Fruit fly (Drosophila melanogaster) whole organism, prepupa: ENCODE measurements around the gene asf1.

Experiments used
- Blimp-1 ChIP-seq: fragments of 200-800 bp; sonication (Bioruptor generic); optimal IDR thresholded peaks from 3 replicates; lab custom pipeline; 2017; ENCODE audit warnings: missing biosample characterization, missing genetic modification characterization, mild to moderate bottlenecking, moderate library complexity, missing genetic modification reagents
- CG10669 ChIP-seq: fragments of 200-800 bp; sonication (Bioruptor generic); optimal IDR thresholded peaks from 3 replicates; lab custom pipeline; 2018; ENCODE audit warnings: missing biosample characterization, mild to moderate bottlenecking, missing genetic modification characterization, moderate library complexity
- CG11762 ChIP-seq: fragments of 200-800 bp; sonication (Bioruptor generic); optimal IDR thresholded peaks from 3 replicates; lab custom pipeline; 2016; ENCODE audit warnings: missing biosample characterization, missing genetic modification characterization; ENCODE audit not compliant: insufficient read depth
- CG15336 ChIP-seq: fragments of 200-800 bp; sonication (Bioruptor generic); IDR thresholded peaks from 2 replicates; pipeline ENCODE4 v1.3.6; 2022; ENCODE audit warnings: missing biosample characterization, missing genetic modification characterization
- CG1621 ChIP-seq: fragments of 200-800 bp; sonication (Bioruptor generic); optimal IDR thresholded peaks from 3 replicates; lab custom pipeline; 2018; ENCODE audit warnings: missing biosample characterization, mild to moderate bottlenecking, missing genetic modification characterization
- CG3032 ChIP-seq: fragments of 200-800 bp; optimal IDR thresholded peaks from 2 replicates; lab custom pipeline; 2019; ENCODE audit warnings: missing biosample characterization, mild to moderate bottlenecking, missing genetic modification characterization, moderate library complexity
- CG31627 ChIP-seq: fragments of 200-800 bp; sonication (Bioruptor generic); optimal IDR thresholded peaks from 3 replicates; lab custom pipeline; 2016; ENCODE audit warnings: missing biosample characterization, missing genetic modification characterization
- CG32006 ChIP-seq: fragments of 200-800 bp; sonication (Bioruptor generic); optimal IDR thresholded peaks from 3 replicates; lab custom pipeline; 2017; ENCODE audit warnings: missing biosample characterization, mild to moderate bottlenecking, missing genetic modification characterization
- CG34406 ChIP-seq: fragments of 200-800 bp; sonication (Bioruptor generic); optimal IDR thresholded peaks from 3 replicates; lab custom pipeline; 2016; ENCODE audit warnings: missing biosample characterization, missing genetic modification characterization
- CG3919 ChIP-seq: fragments of 200-800 bp; sonication (Bioruptor generic); optimal IDR thresholded peaks from 3 replicates; lab custom pipeline; 2016; ENCODE audit warnings: missing biosample characterization, missing genetic modification characterization
- CG6163 ChIP-seq: fragments of 200-800 bp; sonication (Bioruptor generic); IDR thresholded peaks from 3 replicates; pipeline ENCODE4 v1.3.6; 2022; ENCODE audit warnings: missing biosample characterization, missing genetic modification characterization
- CG6276 ChIP-seq: fragments of 200-800 bp; sonication (Bioruptor generic); optimal IDR thresholded peaks from 2 replicates; lab custom pipeline; 2017; ENCODE audit warnings: missing biosample characterization, mild to moderate bottlenecking, missing genetic modification characterization
- CG6792 ChIP-seq: fragments of 200-800 bp; sonication (Bioruptor generic); optimal IDR thresholded peaks from 3 replicates; lab custom pipeline; 2016; ENCODE audit warnings: missing biosample characterization, missing genetic modification characterization
- CG6808 ChIP-seq: fragments of 200-800 bp; sonication (Bioruptor generic); optimal IDR thresholded peaks from 3 replicates; lab custom pipeline; 2017; ENCODE audit warnings: missing biosample characterization, missing genetic modification characterization, mild to moderate bottlenecking, moderate library complexity, missing genetic modification reagents
- CG6854 ChIP-seq: fragments of 200-800 bp; sonication (Bioruptor generic); optimal IDR thresholded peaks from 2 replicates; lab custom pipeline; 2017; ENCODE audit warnings: missing biosample characterization, mild to moderate bottlenecking, missing genetic modification characterization
- CG7368 ChIP-seq: fragments of 200-800 bp; sonication (Bioruptor generic); optimal IDR thresholded peaks from 3 replicates; lab custom pipeline; 2016; ENCODE audit warnings: missing biosample characterization, missing genetic modification characterization
- CG8119 ChIP-seq: fragments of 200-800 bp; sonication (Bioruptor generic); IDR thresholded peaks from 3 replicates; pipeline ENCODE4 v1.3.6; 2022; ENCODE audit warnings: missing biosample characterization, missing genetic modification characterization
- CG8632 ChIP-seq: fragments of 200-800 bp; sonication (Bioruptor generic); optimal IDR thresholded peaks from 3 replicates; lab custom pipeline; 2016; ENCODE audit warnings: missing biosample characterization, missing genetic modification characterization
- CG9139 ChIP-seq: fragments of 200-800 bp; sonication (Bioruptor generic); optimal IDR thresholded peaks from 3 replicates; lab custom pipeline; 2017; ENCODE audit warnings: missing biosample characterization, mild to moderate bottlenecking, missing genetic modification characterization
- Eip75B ChIP-seq: fragments of 200-800 bp; sonication (Bioruptor generic); optimal IDR thresholded peaks from 3 replicates; lab custom pipeline; 2016; ENCODE audit warnings: missing biosample characterization, missing genetic modification characterization
- Eip78C ChIP-seq: fragments of 200-800 bp; sonication (Bioruptor generic); peaks from one replicate; lab custom pipeline; 2016; ENCODE audit warnings: missing biosample characterization, missing genetic modification characterization
- Eip93F ChIP-seq: fragments of 200-800 bp; sonication (Bioruptor generic); optimal IDR thresholded peaks from 2 replicates; lab custom pipeline; 2016; ENCODE audit warnings: missing biosample characterization, mild to moderate bottlenecking, missing genetic modification characterization
- Ets21C ChIP-seq: fragments of 200-800 bp; sonication (Bioruptor generic); optimal IDR thresholded peaks from 3 replicates; lab custom pipeline; 2016; ENCODE audit warnings: missing biosample characterization, missing genetic modification characterization
- Hr39 ChIP-seq: fragments of 200-800 bp; sonication (Bioruptor generic); optimal IDR thresholded peaks from 2 replicates; lab custom pipeline; 2016; ENCODE audit warnings: missing biosample characterization, missing genetic modification characterization
- Hr4 ChIP-seq: fragments of 200-800 bp; sonication (Bioruptor generic); optimal IDR thresholded peaks from 3 replicates; lab custom pipeline; 2016; ENCODE audit warnings: missing biosample characterization, missing genetic modification characterization
- Lpt ChIP-seq: fragments of 200-800 bp; sonication (Bioruptor generic); optimal IDR thresholded peaks from 3 replicates; lab custom pipeline; 2016; ENCODE audit warnings: missing biosample characterization, missing genetic modification characterization
- Met ChIP-seq: fragments of 200-800 bp; sonication (Bioruptor generic); optimal IDR thresholded peaks from 3 replicates; lab custom pipeline; 2016; ENCODE audit warnings: missing biosample characterization, missing genetic modification characterization
- Smox ChIP-seq: fragments of 200-800 bp; sonication (Bioruptor generic); optimal IDR thresholded peaks from 3 replicates; lab custom pipeline; 2016; ENCODE audit warnings: missing biosample characterization, missing genetic modification characterization
- Sox102F ChIP-seq: fragments of 200-800 bp; sonication (Bioruptor generic); optimal IDR thresholded peaks from 2 replicates; lab custom pipeline; 2016; ENCODE audit warnings: missing biosample characterization, mild to moderate bottlenecking, missing genetic modification characterization
- Sox14 ChIP-seq: fragments of 200-800 bp; sonication (Bioruptor generic); optimal IDR thresholded peaks from 3 replicates; lab custom pipeline; 2016; ENCODE audit warnings: missing biosample characterization, missing genetic modification characterization
- Sox15 ChIP-seq: fragments of 200-800 bp; sonication (Bioruptor generic); optimal IDR thresholded peaks from 3 replicates; lab custom pipeline; 2016; ENCODE audit warnings: missing biosample characterization, missing genetic modification characterization
- achi ChIP-seq: fragments of 200-800 bp; sonication (Bioruptor generic); optimal IDR thresholded peaks from 3 replicates; lab custom pipeline; 2016; ENCODE audit warnings: missing biosample characterization, missing genetic modification characterization
- acj6 ChIP-seq: fragments of 200-800 bp; sonication (Bioruptor generic); optimal IDR thresholded peaks from 3 replicates; lab custom pipeline; 2016; ENCODE audit warnings: missing biosample characterization, missing genetic modification characterization
- dac ChIP-seq: fragments of 200-800 bp; sonication (Bioruptor generic); optimal IDR thresholded peaks from 2 replicates; lab custom pipeline; 2017; ENCODE audit warnings: missing biosample characterization, mild to moderate bottlenecking, missing genetic modification characterization
- dsx ChIP-seq: fragments of 200-800 bp; optimal IDR thresholded peaks from 3 replicates; lab custom pipeline; 2019; ENCODE audit warnings: missing biosample characterization, mild to moderate bottlenecking, missing genetic modification characterization, moderate library complexity; ENCODE audit not compliant: poor library complexity, severe bottlenecking
- eg ChIP-seq: fragments of 200-800 bp; sonication (Bioruptor generic); IDR thresholded peaks from 3 replicates; pipeline ENCODE4 v1.3.6; 2022; ENCODE audit warnings: missing biosample characterization, missing genetic modification characterization
- esn ChIP-seq: fragments of 200-800 bp; sonication (Bioruptor generic); optimal IDR thresholded peaks from 2 replicates; lab custom pipeline; 2016; ENCODE audit warnings: missing biosample characterization, mild to moderate bottlenecking, missing genetic modification characterization, moderate library complexity
- fd59A ChIP-seq: fragments of 200-800 bp; sonication (Bioruptor generic); optimal IDR thresholded peaks from 2 replicates; lab custom pipeline; 2017; ENCODE audit warnings: missing biosample characterization, mild to moderate bottlenecking, missing genetic modification characterization, missing genetic modification reagents
- fkh ChIP-seq: fragments of 200-800 bp; sonication (Bioruptor generic); optimal IDR thresholded peaks from 3 replicates; lab custom pipeline; 2017; ENCODE audit warnings: missing biosample characterization, mild to moderate bottlenecking, missing genetic modification characterization, moderate library complexity
- net ChIP-seq: fragments of 200-800 bp; sonication (Bioruptor generic); optimal IDR thresholded peaks from 3 replicates; lab custom pipeline; 2016; ENCODE audit warnings: missing biosample characterization, missing genetic modification characterization
- pdm3 ChIP-seq: fragments of 200-800 bp; sonication (Bioruptor generic); optimal IDR thresholded peaks from 3 replicates; lab custom pipeline; 2016; ENCODE audit warnings: missing biosample characterization, missing genetic modification characterization
- ss ChIP-seq, 2 experiments: fragments of 200-800 bp; sonication (Bioruptor generic); optimal IDR thresholded peaks; 2 replicates in 1 of 2; 3 replicates in 1 of 2; lab custom pipeline; 2017 to 2018; ENCODE audit warnings: mild to moderate bottlenecking in 2 of 2, missing biosample characterization in 2 of 2, missing genetic modification characterization in 2 of 2, moderate library complexity in 1 of 2
- topi ChIP-seq: fragments of 200-800 bp; sonication (Bioruptor generic); optimal IDR thresholded peaks from 3 replicates; lab custom pipeline; 2016; ENCODE audit warnings: missing biosample characterization, missing genetic modification characterization
- vri ChIP-seq: fragments of 200-800 bp; sonication (Bioruptor generic); optimal IDR thresholded peaks from 3 replicates; lab custom pipeline; 2016; ENCODE audit warnings: missing biosample characterization, mild to moderate bottlenecking, missing genetic modification characterization

Gene asf1

dm6 chr3L:19632766-19633632, 14.3 kb downstream of the asf1 start (continued):
- TF ChIP-seq Sox14 (GFP tag; lab: Kevin White, UChicago), result peak; percentile 53
- peak; percentile 51 for TF ChIP-seq Lpt
- peak; percentile 14 for TF ChIP-seq CG1621 (tag; lab: Kevin White, UChicago)
- TF ChIP-seq dac, result no peak
- TF ChIP-seq net (GFP tag; lab: Kevin White, UChicago), result peak; percentile 41
- peak; percentile 69 for TF ChIP-seq CG31627
- TF ChIP-seq Ets21C (GFP tag; lab: Kevin White, UChicago), result no peak
- peak; percentile 15 for TF ChIP-seq Blimp-1 (GFP tag; lab: Kevin White, UChicago)
- TF ChIP-seq Eip75B (GFP tag; lab: Kevin White, UChicago), result peak; percentile 23
- TF ChIP-seq ss (GFP tag; optimal IDR thresholded peaks at IDR 0.05; lab: Kevin White, UChicago), result no peak
- peak; percentile 43 for TF ChIP-seq Eip93F
- no peak for TF ChIP-seq dsx (GFP tag; lab: Kevin White, UChicago)
- peak; percentile 51 for TF ChIP-seq CG6276 (GFP tag; lab: Kevin White, UChicago)
- peak; percentile 58 for TF ChIP-seq fkh (GFP tag; lab: Kevin White, UChicago)
- no peak for TF ChIP-seq CG32006
- peak; percentile 53 for TF ChIP-seq CG34406 (GFP tag; lab: Kevin White, UChicago)
- TF ChIP-seq Sox15 (GFP tag; lab: Kevin White, UChicago), result peak; percentile 39
- TF ChIP-seq esn (GFP tag; lab: Kevin White, UChicago), result peak; percentile 73
- no peak for TF ChIP-seq fd59A (GFP tag; lab: Kevin White, UChicago)
- TF ChIP-seq CG8632 (GFP tag; lab: Kevin White, UChicago), result peak; percentile 57
- peak; percentile 71 for TF ChIP-seq pdm3
- TF ChIP-seq Sox102F (GFP tag; lab: Kevin White, UChicago), result peak; percentile 52
- TF ChIP-seq CG6808 (GFP tag; lab: Kevin White, UChicago), result no peak
- TF ChIP-seq Hr4 (GFP tag; lab: Kevin White, UChicago), result peak; percentile 85
- TF ChIP-seq CG9139 (GFP tag; lab: Kevin White, UChicago), result peak; percentile 4
- peak; percentile 71 for TF ChIP-seq Smox
- TF ChIP-seq CG6163, result peak; percentile 67; the same call in 2 of the 3 replicates
- TF ChIP-seq CG6854 (GFP tag; lab: Kevin White, UChicago), result peak; percentile 95
- peak; percentile 59 for TF ChIP-seq achi (GFP tag; lab: Kevin White, UChicago)

dm6 chr3L:19634788-19635448, 16.2 kb downstream of the asf1 start:
- TF ChIP-seq CG7368 (GFP tag; lab: Kevin White, UChicago) (peak; percentile 61), CG3919 (GFP tag; lab: Kevin White, UChicago) (peak; percentile 84), pdm3 (peak; percentile 52), Sox102F (GFP tag; lab: Kevin White, UChicago) (peak; percentile 11), Smox (peak; percentile 45), CG15336 (GFP tag; lab: Robert Waterston, UW) (peak; percentile 91), CG34406 (GFP tag; lab: Kevin White, UChicago) (peak; percentile 58), topi (GFP tag; lab: Kevin White, UChicago) (peak; percentile 47), CG8632 (GFP tag; lab: Kevin White, UChicago) (peak; percentile 72), eg (GFP tag; lab: Robert Waterston, UW) (peak; percentile 87), Eip78C (GFP tag; lab: Kevin White, UChicago) (peak; percentile 92), fkh (GFP tag; lab: Kevin White, UChicago) (no peak), CG3032 (tag; lab: Kevin White, UChicago) (peak; percentile 91), CG9139 (GFP tag; lab: Kevin White, UChicago) (peak; percentile 68), CG6792 (GFP tag; lab: Kevin White, UChicago) (peak; percentile 53), Eip93F (no peak), Hr39 (GFP tag; lab: Kevin White, UChicago) (no peak), CG11762 (GFP tag; lab: Kevin White, UChicago) (peak; percentile 56), Hr4 (GFP tag; lab: Kevin White, UChicago) (peak; percentile 33), CG31627 (no peak), CG32006 (peak; percentile 73), CG6276 (GFP tag; lab: Kevin White, UChicago) (peak; percentile 78), Ets21C (GFP tag; lab: Kevin White, UChicago) (no peak), dac (no peak), CG8119 (peak; percentile 89), CG6854 (GFP tag; lab: Kevin White, UChicago) (no peak), Met (GFP tag; lab: Kevin White, UChicago) (peak; percentile 49), acj6 (GFP tag; lab: Kevin White, UChicago) (peak; percentile 62), Eip75B (GFP tag; lab: Kevin White, UChicago) (peak; percentile 69), CG10669 (GFP tag; lab: Kevin White, UChicago) (peak; percentile 51), vri (no peak)
